Fruit fly (Drosophila melanogaster) whole organism, embryonic: ENCODE results near the gene CG18661.

ENCODE experiments used
- Atf6 ChIP-seq: fragments of 200-800 bp; sonication (Bioruptor generic); IDR thresholded peaks from 2 replicates; pipeline ENCODE4 v1.3.6; 2022; ENCODE audit warnings: missing biosample characterization, missing genetic modification characterization
- C15 ChIP-seq: fragments of 200-800 bp; sonication (Bioruptor generic); IDR thresholded peaks from 3 replicates; pipeline ENCODE4 v1.3.6; 2022; ENCODE audit warnings: missing biosample characterization, missing genetic modification characterization
- CG14014 ChIP-seq: fragments of 200-800 bp; sonication (Bioruptor generic); IDR thresholded peaks from 2 replicates; pipeline ENCODE4 v1.3.6; 2022; ENCODE audit warnings: missing biosample characterization, missing genetic modification characterization
- CG15479 ChIP-seq: fragments of 200-800 bp; sonication (Bioruptor generic); optimal IDR thresholded peaks from 3 replicates; lab custom pipeline; 2019; ENCODE audit warnings: missing biosample characterization, mild to moderate bottlenecking, missing genetic modification characterization, moderate library complexity
- CG1602 ChIP-seq: fragments of 200-800 bp; sonication (Bioruptor generic); optimal IDR thresholded peaks from 3 replicates; lab custom pipeline; 2016; ENCODE audit warnings: missing biosample characterization, missing genetic modification characterization
- CG1647 ChIP-seq: fragments of 200-800 bp; sonication (Bioruptor generic); optimal IDR thresholded peaks from 3 replicates; lab custom pipeline; 2016; ENCODE audit warnings: missing biosample characterization, missing genetic modification characterization
- CG31388 ChIP-seq: fragments of 200-800 bp; sonication (Bioruptor generic); optimal IDR thresholded peaks from 2 replicates; lab custom pipeline; 2016; ENCODE audit warnings: missing biosample characterization, missing genetic modification characterization
- CG3163 ChIP-seq: fragments of 200-800 bp; sonication (Bioruptor generic); optimal IDR thresholded peaks from 3 replicates; lab custom pipeline; 2016; ENCODE audit warnings: missing biosample characterization, missing genetic modification characterization
- CG32532 ChIP-seq: fragments of 200-800 bp; sonication (Bioruptor generic); IDR thresholded peaks from 2 replicates; pipeline ENCODE4 v1.3.6; 2022; ENCODE audit warnings: missing biosample characterization, missing genetic modification characterization
- CG33213 ChIP-seq: fragments of 200-800 bp; sonication (Bioruptor generic); optimal IDR thresholded peaks from 3 replicates; lab custom pipeline; 2016; ENCODE audit warnings: missing biosample characterization, missing genetic modification characterization
- CG5180 ChIP-seq: fragments of 200-800 bp; sonication (Bioruptor generic); optimal IDR thresholded peaks from 3 replicates; lab custom pipeline; 2017; ENCODE audit warnings: missing biosample characterization, missing genetic modification characterization, mild to moderate bottlenecking, moderate library complexity, missing genetic modification reagents
- CG6254 ChIP-seq: fragments of 200-800 bp; sonication (Bioruptor generic); optimal IDR thresholded peaks from 3 replicates; lab custom pipeline; 2017; ENCODE audit warnings: mild to moderate bottlenecking, missing biosample characterization, missing genetic modification reagents, missing genetic modification characterization
- CG6689 ChIP-seq: fragments of 200-800 bp; sonication (Bioruptor generic); IDR thresholded peaks from 2 replicates; pipeline ENCODE4 v1.3.6; 2022; ENCODE audit warnings: missing biosample characterization, missing genetic modification characterization
- CG6813 ChIP-seq: fragments of 200-800 bp; sonication (Bioruptor generic); optimal IDR thresholded peaks from 2 replicates; lab custom pipeline; 2017; ENCODE audit warnings: missing biosample characterization, missing genetic modification characterization, mild to moderate bottlenecking, moderate library complexity, missing genetic modification reagents
- CG7963 ChIP-seq: fragments of 200-800 bp; sonication (Bioruptor generic); IDR thresholded peaks from 3 replicates; pipeline ENCODE4 v1.3.6; 2022; ENCODE audit warnings: missing biosample characterization, missing genetic modification characterization; ENCODE audit not compliant: partially characterized antibody
- CG8765 ChIP-seq: fragments of 200-800 bp; sonication (Bioruptor generic); IDR thresholded peaks from 2 replicates; pipeline ENCODE4 v1.3.6; 2022; ENCODE audit warnings: missing biosample characterization, missing genetic modification characterization
- Camta ChIP-seq: fragments of 200-800 bp; sonication (Bioruptor generic); optimal IDR thresholded peaks from 2 replicates; lab custom pipeline; 2016; ENCODE audit warnings: missing biosample characterization, missing genetic modification characterization
- Doc3 ChIP-seq: fragments of 200-800 bp; sonication (Bioruptor generic); IDR thresholded peaks from 3 replicates; pipeline ENCODE4 v1.3.6; 2022; ENCODE audit warnings: missing biosample characterization, missing genetic modification characterization; ENCODE audit not compliant: partially characterized antibody
- Dp ChIP-seq: fragments of 200-800 bp; sonication (Bioruptor generic); optimal IDR thresholded peaks from 2 replicates; lab custom pipeline; 2018; ENCODE audit warnings: missing biosample characterization, mild to moderate bottlenecking, missing genetic modification characterization, moderate library complexity
- Gsc ChIP-seq: fragments of 200-800 bp; sonication (Bioruptor generic); IDR thresholded peaks from 2 replicates; pipeline ENCODE4 v1.3.6; 2022; ENCODE audit warnings: missing biosample characterization, missing genetic modification characterization
- Gug ChIP-seq: fragments of 200-800 bp; sonication (Bioruptor generic); IDR thresholded peaks from 4 replicates; pipeline ENCODE4 v1.3.6; 2022; ENCODE audit warnings: missing biosample characterization, missing genetic modification characterization
- HLH3B ChIP-seq: fragments of 200-800 bp; sonication (Bioruptor generic); IDR thresholded peaks from 2 replicates; pipeline ENCODE4 v1.3.6; 2022; ENCODE audit warnings: missing biosample characterization, missing genetic modification characterization
- Hr78 ChIP-seq, 2 experiments: fragments of 200-800 bp in 1 of 2; fragments of >200 bp in 1 of 2; sonication (Bioruptor generic) in 1 of 2; optimal IDR thresholded peaks; 2 replicates each; lab custom pipeline; 2017 to 2019; ENCODE audit warnings: missing biosample characterization in 2 of 2, missing genetic modification characterization in 2 of 2, mild to moderate bottlenecking in 1 of 2, moderate library complexity in 1 of 2
- Myb ChIP-seq: fragments of 200-800 bp; sonication (Bioruptor generic); optimal IDR thresholded peaks from 2 replicates; lab custom pipeline; 2016; ENCODE audit warnings: missing biosample characterization, missing genetic modification characterization
- Nf-YC ChIP-seq: fragments of 200-800 bp; optimal IDR thresholded peaks from 3 replicates; lab custom pipeline; 2019; ENCODE audit warnings: missing biosample characterization, mild to moderate bottlenecking, missing genetic modification characterization, moderate library complexity
- NfI ChIP-seq: fragments of 200-800 bp; sonication (Bioruptor generic); optimal IDR thresholded peaks from 3 replicates; lab custom pipeline; 2018; ENCODE audit warnings: missing biosample characterization, mild to moderate bottlenecking, missing genetic modification characterization, moderate library complexity
- Oaz ChIP-seq: fragments of 200-800 bp; sonication (Bioruptor generic); IDR thresholded peaks from 2 replicates; pipeline ENCODE4 v1.3.6; 2022; ENCODE audit warnings: missing biosample characterization, missing genetic modification characterization
- Rx ChIP-seq: fragments of 200-800 bp; sonication (Bioruptor generic); IDR thresholded peaks from 2 replicates; pipeline ENCODE4 v1.3.6; 2022; ENCODE audit warnings: missing biosample characterization, missing genetic modification characterization
- Side ChIP-seq: fragments of 200-800 bp; sonication (Bioruptor generic); optimal IDR thresholded peaks from 2 replicates; lab custom pipeline; 2016; ENCODE audit warnings: missing biosample characterization, missing genetic modification characterization
- Tbp ChIP-seq: fragments of >200 bp; optimal IDR thresholded peaks from 2 replicates; lab custom pipeline; 2018; ENCODE audit warnings: missing biosample characterization, missing genetic modification characterization
- YL-1 ChIP-seq: fragments of 200-800 bp; sonication (Bioruptor generic); optimal IDR thresholded peaks from 3 replicates; lab custom pipeline; 2017; ENCODE audit warnings: missing biosample characterization, mild to moderate bottlenecking, missing genetic modification characterization
- amos ChIP-seq: fragments of 200-800 bp; sonication (Bioruptor generic); IDR thresholded peaks from 2 replicates; pipeline ENCODE4 v1.3.6; 2022; ENCODE audit warnings: missing biosample characterization, missing genetic modification characterization; ENCODE audit not compliant: partially characterized antibody
- ash1 ChIP-seq: fragments of 200-800 bp; sonication (Bioruptor generic); optimal IDR thresholded peaks from 2 replicates; lab custom pipeline; 2018; ENCODE audit warnings: missing biosample characterization, mild to moderate bottlenecking, missing genetic modification characterization
- bab2 ChIP-seq: fragments of 200-800 bp; sonication (Bioruptor generic); optimal IDR thresholded peaks from 2 replicates; lab custom pipeline; 2016; ENCODE audit warnings: missing biosample characterization, missing genetic modification characterization
- bigmax ChIP-seq: fragments of 200-800 bp; sonication (Bioruptor generic); optimal IDR thresholded peaks from 2 replicates; lab custom pipeline; 2018; ENCODE audit warnings: missing biosample characterization, mild to moderate bottlenecking, missing genetic modification characterization
- chif ChIP-seq, 2 experiments: fragments of 200-800 bp; sonication (Bioruptor generic); optimal IDR thresholded peaks; 3 replicates each; lab custom pipeline; 2016; ENCODE audit warnings: missing biosample characterization in 2 of 2, missing genetic modification characterization in 2 of 2
- dysf ChIP-seq: fragments of 200-800 bp; sonication (Bioruptor generic); IDR thresholded peaks from 3 replicates; pipeline ENCODE4 v1.3.6; 2022; ENCODE audit warnings: missing biosample characterization, missing genetic modification characterization
- fd102C ChIP-seq: fragments of 200-800 bp; sonication (Bioruptor generic); optimal IDR thresholded peaks from 2 replicates; lab custom pipeline; 2018; ENCODE audit warnings: missing biosample characterization, mild to moderate bottlenecking, missing genetic modification characterization, moderate library complexity
- fd64A ChIP-seq: fragments of 200-800 bp; sonication (Bioruptor generic); optimal IDR thresholded peaks from 3 replicates; lab custom pipeline; 2018; ENCODE audit warnings: missing biosample characterization, mild to moderate bottlenecking, missing genetic modification characterization
- fru ChIP-seq: fragments of >200 bp; optimal IDR thresholded peaks from 2 replicates; lab custom pipeline; 2017
- gem ChIP-seq: fragments of 200-800 bp; sonication (Bioruptor generic); optimal IDR thresholded peaks from 2 replicates; lab custom pipeline; 2019; ENCODE audit warnings: missing biosample characterization, mild to moderate bottlenecking, missing genetic modification characterization, moderate library complexity
- gfzf ChIP-seq: fragments of 200-800 bp; sonication (Bioruptor generic); optimal IDR thresholded peaks from 2 replicates; lab custom pipeline; 2016; ENCODE audit warnings: missing biosample characterization, mild to moderate bottlenecking, missing genetic modification characterization, moderate library complexity
- lilli ChIP-seq: fragments of 200-800 bp; sonication (Bioruptor generic); optimal IDR thresholded peaks from 3 replicates; lab custom pipeline; 2016; ENCODE audit warnings: missing biosample characterization, missing genetic modification characterization
- nerfin-1 ChIP-seq: fragments of 200-800 bp; sonication (Bioruptor generic); optimal IDR thresholded peaks from 3 replicates; lab custom pipeline; 2019; ENCODE audit warnings: missing biosample characterization, mild to moderate bottlenecking, missing genetic modification characterization, moderate library complexity
- pros ChIP-seq: fragments of 200-800 bp; sonication (Bioruptor generic); optimal IDR thresholded peaks from 3 replicates; lab custom pipeline; 2019; ENCODE audit warnings: missing biosample characterization, mild to moderate bottlenecking, missing genetic modification characterization, moderate library complexity
- pum ChIP-seq: fragments of 200-800 bp; sonication (Bioruptor generic); optimal IDR thresholded peaks from 2 replicates; lab custom pipeline; 2016; ENCODE audit warnings: missing biosample characterization, missing genetic modification characterization
- rib ChIP-seq: fragments of 200-800 bp; sonication (Bioruptor generic); IDR thresholded peaks from 2 replicates; pipeline ENCODE4 v1.3.6; 2022; ENCODE audit warnings: missing biosample characterization, missing genetic modification characterization
- seq ChIP-seq: fragments of 200-800 bp; sonication (Bioruptor generic); IDR thresholded peaks from 2 replicates; pipeline ENCODE4 v1.3.6; 2022; ENCODE audit warnings: missing biosample characterization, missing genetic modification characterization
- wek ChIP-seq: fragments of 200-800 bp; sonication (Bioruptor generic); optimal IDR thresholded peaks from 3 replicates; lab custom pipeline; 2018; ENCODE audit warnings: missing biosample characterization, mild to moderate bottlenecking, missing genetic modification characterization, moderate library complexity
- zfh1 ChIP-seq: fragments of 200-800 bp; sonication (Bioruptor generic); IDR thresholded peaks from 3 replicates; pipeline ENCODE4 v1.3.6; 2022; ENCODE audit warnings: missing biosample characterization, missing genetic modification characterization

CG18661 gene

dm6 chr2L:8984614-8985318 is 12.6 kb upstream of the CG18661 start, which contains the start of gene CG13101 (continued):
- TF ChIP-seq gfzf (GFP tag; lab: Kevin White, UChicago) (no peak), zfh1 (GFP tag; lab: Robert Waterston, UW) (peak; percentile 94), Side (peak; percentile 77), bigmax (GFP tag; lab: Kevin White, UChicago) (no peak), dysf (GFP tag; lab: Robert Waterston, UW) (peak; percentile 97), lilli (peak; percentile 93), Atf6 (GFP tag; lab: Robert Waterston, UW) (peak; percentile 96), rib (GFP tag; lab: Robert Waterston, UW) (peak; percentile 93), Gsc (GFP tag; lab: Robert Waterston, UW) (no peak), chif (GFP tag; optimal IDR thresholded peaks at IDR 0.05; lab: Kevin White, UChicago) (peak; percentile 80 to 86), fd64A (GFP tag; lab: Kevin White, UChicago) (peak; percentile 53), Doc3 (no peak), CG32532 (GFP tag; lab: Robert Waterston, UW) (peak; percentile 97), wek (no peak), pros (GFP tag; lab: Kevin White, UChicago) (peak; percentile 21), CG5180 (GFP tag; lab: Kevin White, UChicago) (peak; percentile 75), gem (tag; lab: Kevin White, UChicago) (peak; percentile 97), CG1647 (GFP tag; lab: Kevin White, UChicago) (peak; percentile 78), CG31388 (peak; percentile 71), CG6254 (GFP tag; lab: Kevin White, UChicago) (peak; percentile 88), CG7963 (GFP tag; lab: Robert Waterston, UW) (no peak), CG1602 (GFP tag; lab: Kevin White, UChicago) (peak; percentile 81), nerfin-1 (tag; lab: Kevin White, UChicago) (peak; percentile 78), C15 (GFP tag; lab: Robert Waterston, UW) (peak; percentile 84), fd102C (peak; percentile 45), pum (peak; percentile 85), Tbp (GFP tag; lab: Kevin White, UChicago) (no peak), CG14014 (GFP tag; lab: Robert Waterston, UW) (peak; percentile 94), CG15479 (peak; percentile 1), CG3163 (GFP tag; lab: Kevin White, UChicago) (peak; percentile 69), CG6689 (GFP tag; lab: Robert Waterston, UW) (peak; percentile 94), HLH3B (GFP tag; lab: Robert Waterston, UW) (peak; percentile 95), CG8765 (GFP tag; lab: Robert Waterston, UW) (peak; percentile 80; the same call in 1 of the 2 replicates), CG33213 (peak; percentile 56), Nf-YC (tag; lab: Kevin White, UChicago) (peak; percentile 71), Myb (GFP tag; lab: Kevin White, UChicago) (peak; percentile 48), CG6813 (GFP tag; lab: Kevin White, UChicago) (peak; percentile 91), fru (no peak), Dp (GFP tag; lab: Kevin White, UChicago) (no peak), Gug (GFP tag; lab: Robert Waterston, UW) (peak; percentile 67; the same call in 3 of the 4 replicates), seq (GFP tag; lab: Robert Waterston, UW) (peak; percentile 94), Camta (GFP tag; lab: Kevin White, UChicago) (peak; percentile 86), Hr78 (GFP tag; optimal IDR thresholded peaks at IDR 0.05; lab: Kevin White, UChicago) (peak in 1 of 2 experiments; percentile 72), ash1 (GFP tag; lab: Kevin White, UChicago) (no peak), Rx (GFP tag; lab: Robert Waterston, UW) (peak; percentile 76), YL-1 (peak; percentile 61), NfI (GFP tag; lab: Kevin White, UChicago) (peak; percentile 80), amos (GFP tag; lab: Robert Waterston, UW) (no peak), Oaz (peak; percentile 87), bab2 (GFP tag; lab: Kevin White, UChicago) (peak; percentile 81)
